Fruit fly (Drosophila melanogaster) whole organism, pupa: ENCODE results near the gene CG14803.

Experiments
- CG10348 ChIP-seq: fragments of 200-800 bp; sonication (Bioruptor generic); IDR thresholded peaks from 2 replicates; pipeline ENCODE4 v1.3.6; 2022; ENCODE audit warnings: missing biosample characterization, missing genetic modification characterization
- CG12605 ChIP-seq: fragments of 200-800 bp; sonication (Bioruptor generic); IDR thresholded peaks from 2 replicates; pipeline ENCODE4 v1.3.6; 2022; ENCODE audit warnings: missing biosample characterization, missing genetic modification characterization
- CG13204 ChIP-seq: fragments of 200-800 bp; sonication (Bioruptor generic); optimal IDR thresholded peaks from 2 replicates; lab custom pipeline; 2018; ENCODE audit warnings: missing biosample characterization, mild to moderate bottlenecking, missing genetic modification characterization, moderate library complexity
- CG14655 ChIP-seq: fragments of 200-800 bp; sonication (Bioruptor generic); optimal IDR thresholded peaks from 3 replicates; lab custom pipeline; 2017; ENCODE audit warnings: mild to moderate bottlenecking, missing biosample characterization, missing genetic modification reagents, missing genetic modification characterization
- CG15710 ChIP-seq: fragments of 200-800 bp; sonication (Bioruptor generic); optimal IDR thresholded peaks from 2 replicates; lab custom pipeline; 2018; ENCODE audit warnings: missing biosample characterization, mild to moderate bottlenecking, missing genetic modification characterization, moderate library complexity
- CG17806 ChIP-seq: fragments of 200-800 bp; sonication (Bioruptor generic); optimal IDR thresholded peaks from 2 replicates; lab custom pipeline; 2018; ENCODE audit warnings: missing biosample characterization, mild to moderate bottlenecking, missing genetic modification characterization, moderate library complexity
- CG32121 ChIP-seq: fragments of 200-800 bp; sonication (Bioruptor generic); IDR thresholded peaks from 2 replicates; pipeline ENCODE4 v1.3.6; 2022; ENCODE audit warnings: missing biosample characterization, missing genetic modification characterization
- CG34367 ChIP-seq: fragments of 200-800 bp; sonication (Bioruptor generic); optimal IDR thresholded peaks from 2 replicates; lab custom pipeline; 2018; ENCODE audit warnings: missing biosample characterization, mild to moderate bottlenecking, missing genetic modification characterization
- CG4496 ChIP-seq: fragments of 200-800 bp; sonication (Bioruptor generic); IDR thresholded peaks from 3 replicates; pipeline ENCODE4 v1.3.6; 2022; ENCODE audit warnings: missing biosample characterization, missing genetic modification characterization
- CG8159 ChIP-seq: fragments of 200-800 bp; sonication (Bioruptor generic); optimal IDR thresholded peaks from 3 replicates; lab custom pipeline; 2018; ENCODE audit warnings: missing biosample characterization, mild to moderate bottlenecking, missing genetic modification characterization, moderate library complexity
- CG8301 ChIP-seq: fragments of 200-800 bp; sonication (Bioruptor generic); optimal IDR thresholded peaks from 2 replicates; lab custom pipeline; 2018; ENCODE audit warnings: missing biosample characterization, mild to moderate bottlenecking, missing genetic modification characterization
- CG9948 ChIP-seq: fragments of 200-800 bp; sonication (Bioruptor generic); optimal IDR thresholded peaks from 2 replicates; lab custom pipeline; 2018; ENCODE audit warnings: missing biosample characterization, mild to moderate bottlenecking, missing genetic modification characterization, moderate library complexity
- D1 ChIP-seq: fragments of 200-800 bp; sonication (Bioruptor generic); optimal IDR thresholded peaks from 2 replicates; lab custom pipeline; 2018; ENCODE audit warnings: missing biosample characterization, mild to moderate bottlenecking, missing genetic modification characterization, moderate library complexity
- EcR ChIP-seq: fragments of 200-800 bp; sonication (Bioruptor generic); optimal IDR thresholded peaks from 3 replicates; lab custom pipeline; 2019; ENCODE audit warnings: missing biosample characterization, missing genetic modification characterization, mild to moderate bottlenecking, moderate library complexity, missing genetic modification reagents
- Ets98B ChIP-seq: fragments of 200-800 bp; sonication (Bioruptor generic); IDR thresholded peaks from 2 replicates; pipeline ENCODE4 v1.3.6; 2022; ENCODE audit warnings: missing biosample characterization, missing genetic modification characterization
- Pif1A ChIP-seq: fragments of 200-800 bp; sonication (Bioruptor generic); optimal IDR thresholded peaks from 3 replicates; lab custom pipeline; 2016; ENCODE audit warnings: missing biosample characterization, missing genetic modification characterization
- Pif1B ChIP-seq: fragments of 200-800 bp; sonication (Bioruptor generic); optimal IDR thresholded peaks from 3 replicates; lab custom pipeline; 2016; ENCODE audit warnings: missing biosample characterization, missing genetic modification characterization
- Snoo ChIP-seq: fragments of 200-800 bp; sonication (Bioruptor generic); optimal IDR thresholded peaks from 3 replicates; lab custom pipeline; 2017; ENCODE audit warnings: missing biosample characterization, mild to moderate bottlenecking, missing genetic modification characterization, inconsistent platforms
- fd96Ca ChIP-seq: fragments of 200-800 bp; sonication (Bioruptor generic); IDR thresholded peaks from 3 replicates; pipeline ENCODE4 v1.3.6; 2022; ENCODE audit warnings: missing biosample characterization, missing genetic modification characterization
- gl ChIP-seq: fragments of 200-800 bp; sonication (Bioruptor generic); optimal IDR thresholded peaks from 2 replicates; lab custom pipeline; 2018; ENCODE audit warnings: missing biosample characterization, mild to moderate bottlenecking, missing genetic modification characterization
- rn ChIP-seq: fragments of 200-800 bp; sonication (Bioruptor generic); IDR thresholded peaks from 2 replicates; pipeline ENCODE4 v1.3.6; 2022; ENCODE audit warnings: missing biosample characterization, missing genetic modification characterization

The CG14803 gene

dm6 chrX:1825912-1826862, 42.5 kb upstream of the CG14803 start:
- no peak; the same call in 2 of the 3 replicates for TF ChIP-seq fd96Ca (GFP tag; lab: Robert Waterston, UW)
- TF ChIP-seq rn (GFP tag; lab: Robert Waterston, UW): no peak
- no peak for TF ChIP-seq CG10348 (GFP tag; lab: Robert Waterston, UW)
- peak; percentile 43 for TF ChIP-seq Snoo (tag; lab: Kevin White, UChicago)
- no peak for TF ChIP-seq CG12605
- TF ChIP-seq CG8159: peak; percentile 69
- peak; percentile 70 for TF ChIP-seq Pif1A (GFP tag; lab: Kevin White, UChicago)
- no peak for TF ChIP-seq D1 (tag; lab: Kevin White, UChicago)
- TF ChIP-seq CG34367 (tag; lab: Kevin White, UChicago): peak; percentile 45
- TF ChIP-seq CG32121: no peak
- TF ChIP-seq Pif1B (GFP tag; lab: Kevin White, UChicago): peak; percentile 52
- TF ChIP-seq CG4496: peak; percentile 34; the same call in 2 of the 3 replicates
- TF ChIP-seq EcR: peak; percentile 99
- TF ChIP-seq CG13204 (GFP tag; lab: Kevin White, UChicago): no peak
- peak; percentile 60 for TF ChIP-seq CG14655 (GFP tag; lab: Kevin White, UChicago)
- peak; percentile 39 for TF ChIP-seq CG8301
- TF ChIP-seq CG9948 (tag; lab: Kevin White, UChicago): peak; percentile 53
- TF ChIP-seq gl (tag; lab: Kevin White, UChicago): no peak
- TF ChIP-seq CG15710 (tag; lab: Kevin White, UChicago): peak; percentile 72
- no peak for TF ChIP-seq Ets98B
- peak; percentile 41 for TF ChIP-seq CG17806 (tag; lab: Kevin White, UChicago)
- TF ChIP-seq, all 21 proteins: peak for 12

dm6 chrX:1828097-1828496, 40.6 kb upstream of the CG14803 start:
- no peak for TF ChIP-seq CG10348 (GFP tag; lab: Robert Waterston, UW)
- no peak for TF ChIP-seq CG32121
- TF ChIP-seq rn (GFP tag; lab: Robert Waterston, UW): no peak
- TF ChIP-seq gl (tag; lab: Kevin White, UChicago): no peak
- no peak for TF ChIP-seq CG4496
- no peak for TF ChIP-seq CG15710 (tag; lab: Kevin White, UChicago)
- no peak for TF ChIP-seq Pif1B (GFP tag; lab: Kevin White, UChicago)
- no peak for TF ChIP-seq Snoo (tag; lab: Kevin White, UChicago)
- peak; percentile 53; the same call in 1 of the 2 replicates for TF ChIP-seq CG12605
- TF ChIP-seq CG14655 (GFP tag; lab: Kevin White, UChicago): peak; percentile 3
- TF ChIP-seq EcR: peak; percentile 90
- TF ChIP-seq CG8159: no peak
- TF ChIP-seq CG34367 (tag; lab: Kevin White, UChicago): no peak
- no peak for TF ChIP-seq fd96Ca (GFP tag; lab: Robert Waterston, UW)

- peak; percentile 98 for TF ChIP-seq CG8301
- TF ChIP-seq D1 (tag; lab: Kevin White, UChicago): peak; percentile 89
- TF ChIP-seq CG10348 (GFP tag; lab: Robert Waterston, UW): peak; percentile 94
- TF ChIP-seq CG32121: peak; percentile 99
- peak; percentile 98 for TF ChIP-seq CG8159
- peak; percentile 95 for TF ChIP-seq CG15710 (tag; lab: Kevin White, UChicago)
- peak; percentile 97 for TF ChIP-seq CG9948 (tag; lab: Kevin White, UChicago)
- TF ChIP-seq CG13204 (GFP tag; lab: Kevin White, UChicago): peak; percentile 87
- TF ChIP-seq Pif1B (GFP tag; lab: Kevin White, UChicago): peak; percentile 99
- TF ChIP-seq EcR: peak; percentile 67
- peak; percentile 99 for TF ChIP-seq Ets98B
- peak; percentile 98 for TF ChIP-seq CG34367 (tag; lab: Kevin White, UChicago)
- peak; percentile 99 for TF ChIP-seq Pif1A (GFP tag; lab: Kevin White, UChicago)
- TF ChIP-seq rn (GFP tag; lab: Robert Waterston, UW): peak; percentile 98
- peak; percentile 99 for TF ChIP-seq CG17806 (tag; lab: Kevin White, UChicago)
- peak; percentile 99 for TF ChIP-seq CG12605
- TF ChIP-seq fd96Ca (GFP tag; lab: Robert Waterston, UW): peak; percentile 99
- TF ChIP-seq CG4496: peak; percentile 100
- peak; percentile 98 for TF ChIP-seq Snoo (tag; lab: Kevin White, UChicago)
- TF ChIP-seq CG14655 (GFP tag; lab: Kevin White, UChicago): peak; percentile 98
- TF ChIP-seq gl (tag; lab: Kevin White, UChicago): peak; percentile 96
- TF ChIP-seq, all 21 proteins: peak for 21
Measured at dm6 chrX:1830396-1831218, 38.1 kb upstream of the CG14803 start.

- no peak for TF ChIP-seq gl (tag; lab: Kevin White, UChicago)
- no peak for TF ChIP-seq CG17806 (tag; lab: Kevin White, UChicago)
- no peak for TF ChIP-seq Snoo (tag; lab: Kevin White, UChicago)
- TF ChIP-seq EcR: no peak
- TF ChIP-seq Pif1B (GFP tag; lab: Kevin White, UChicago): no peak
- no peak for TF ChIP-seq CG10348 (GFP tag; lab: Robert Waterston, UW)
- TF ChIP-seq fd96Ca (GFP tag; lab: Robert Waterston, UW): no peak
Measured at dm6 chrX:1831219-1831555, 37.5 kb upstream of the CG14803 start.

dm6 chrX:1832699-1833098, 36.0 kb upstream of the CG14803 start:
- no peak for TF ChIP-seq CG9948 (tag; lab: Kevin White, UChicago)
- peak; percentile 29 for TF ChIP-seq EcR
- TF ChIP-seq, all 21 proteins: peak for 1
